Worm (Caenorhabditis elegans) whole organism, L4 larva: ENCODE results near the gene tnt-2.

Experiments
- daf-16 ChIP-seq, 3 experiments: sonication (generic microtip); optimal IDR thresholded peaks; 2 replicates each; lab custom pipeline; 2016 to 2017; ENCODE audit warnings: missing genetic modification characterization in 3 of 3, missing genetic modification reagents in 3 of 3, mild to moderate bottlenecking in 2 of 3, missing compliant biosample characterization in 2 of 3, missing biosample characterization in 1 of 3, moderate library complexity in 1 of 3
- lin-1 ChIP-seq: fragments of 200-800 bp; sonication (Bioruptor generic); IDR thresholded peaks from 2 replicates; pipeline ENCODE4 v1.3.6; 2022; ENCODE audit warnings: missing genetic modification reagents, missing genetic modification characterization, missing compliant biosample characterization
- lin-13 ChIP-seq: fragments of 150-350 bp; optimal IDR thresholded peaks from 2 replicates; lab custom pipeline; 2014; ENCODE audit warnings: missing biosample characterization, missing genetic modification reagents, missing genetic modification characterization
- lir-3 ChIP-seq: sonication (generic microtip); optimal IDR thresholded peaks from 2 replicates; lab custom pipeline; 2016; ENCODE audit warnings: mild to moderate bottlenecking, missing genetic modification characterization, missing compliant biosample characterization
- nhr-11 ChIP-seq: fragments of 150-350 bp; optimal IDR thresholded peaks from 2 replicates; lab custom pipeline; 2014; ENCODE audit warnings: missing biosample characterization, missing genetic modification characterization
- nhr-28 ChIP-seq: fragments of 150-350 bp; optimal IDR thresholded peaks from 2 replicates; lab custom pipeline; 2014; ENCODE audit warnings: missing biosample characterization, missing genetic modification characterization
- php-3 ChIP-seq: fragments of 200-800 bp; sonication (Bioruptor generic); IDR thresholded peaks from 2 replicates; pipeline ENCODE4 v1.3.6; 2022; ENCODE audit warnings: missing genetic modification reagents, missing genetic modification characterization, missing compliant biosample characterization
- rbr-2 ChIP-seq: sonication (generic microtip); optimal IDR thresholded peaks from 2 replicates; lab custom pipeline; 2016; ENCODE audit warnings: missing genotype, missing genetic modification characterization, missing compliant biosample characterization

DNA sequence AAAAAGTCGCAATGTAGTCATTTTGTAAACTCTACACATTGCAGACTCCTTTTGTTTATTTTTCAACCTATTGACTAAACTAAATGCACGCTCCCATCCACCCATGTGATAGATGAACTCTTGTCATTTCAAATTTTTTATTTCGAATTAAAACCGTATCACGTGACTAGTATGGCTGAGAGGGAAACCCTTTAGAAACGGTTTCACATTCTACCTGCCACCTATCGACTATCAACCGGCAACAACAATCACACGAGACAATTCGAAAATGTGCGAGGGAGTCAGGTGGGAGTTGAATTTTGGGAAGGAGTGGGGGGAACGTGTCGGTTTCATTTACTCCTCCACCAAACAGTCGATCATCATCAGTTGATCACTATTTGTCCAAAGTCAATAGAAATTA is 48.8 kb downstream of the tnt-2 start:
- TF ChIP-seq rbr-2 (no peak), lir-3 (tag; lab: Kevin White, UChicago) (no peak), lin-1 (GFP tag; lab: Robert Waterston, UW) (no peak), daf-16 (GFP tag; optimal IDR thresholded peaks at IDR 0.05; lab: Kevin White, UChicago) (no peak), daf-16 (tag; optimal IDR thresholded peaks at IDR 0.05; lab: Kevin White, UChicago) (peak; percentile 88), php-3 (GFP tag; lab: Robert Waterston, UW) (peak; percentile 59), nhr-11 (tag; lab: Kevin White, UChicago) (no peak), lin-13 (GFP tag; lab: Kevin White, UChicago) (no peak), nhr-28 (tag; lab: Kevin White, UChicago) (peak; percentile 65)
